Worm (Caenorhabditis elegans) whole organism, L3 larva: ENCODE measurements around the gene clec-128.

Experiments used
- ZK546.5 ChIP-seq: sonication (generic microtip); optimal IDR thresholded peaks from 2 replicates; lab custom pipeline; 2017; ENCODE audit warnings: missing biosample characterization, missing genetic modification characterization
- aly-2 ChIP-seq: fragments of 150-350 bp; optimal IDR thresholded peaks from 2 replicates; lab custom pipeline; 2014; ENCODE audit warnings: missing biosample characterization, missing genetic modification characterization
- eor-1 ChIP-seq, 2 experiments: fragments of 150-350 bp; optimal IDR thresholded peaks; 2 replicates each; lab custom pipeline; 2014 to 2018; ENCODE audit warnings: missing biosample characterization in 2 of 2, missing genetic modification characterization in 2 of 2
- lsy-12 ChIP-seq: sonication (generic microtip); optimal IDR thresholded peaks from 2 replicates; lab custom pipeline; 2016; ENCODE audit warnings: mild to moderate bottlenecking, missing genetic modification characterization, missing compliant biosample characterization
- nhr-11 ChIP-seq: fragments of 150-350 bp; optimal IDR thresholded peaks from 2 replicates; lab custom pipeline; 2014; ENCODE audit warnings: missing biosample characterization, missing genetic modification characterization
- nhr-23 ChIP-seq: fragments of 150-350 bp; optimal IDR thresholded peaks from 2 replicates; lab custom pipeline; 2014; ENCODE audit warnings: missing biosample characterization, missing genetic modification reagents, missing genetic modification characterization
- nhr-77 ChIP-seq: fragments of 150-350 bp; optimal IDR thresholded peaks from 2 replicates; lab custom pipeline; 2014; ENCODE audit warnings: missing biosample characterization, missing genetic modification characterization
- pqm-1 ChIP-seq: fragments of 150-350 bp; optimal IDR thresholded peaks from 2 replicates; lab custom pipeline; 2017; ENCODE audit warnings: missing biosample characterization, missing genetic modification characterization, inconsistent platforms
- snpc-4 ChIP-seq: fragments of 150-350 bp; optimal IDR thresholded peaks from 2 replicates; lab custom pipeline; 2014; ENCODE audit warnings: missing biosample characterization, missing genetic modification characterization
- unc-39 ChIP-seq: sonication (generic microtip); optimal IDR thresholded peaks from 4 replicates; lab custom pipeline; 2017; ENCODE audit warnings: missing biosample characterization, missing genetic modification characterization

- TF ChIP-seq nhr-23 (tag; lab: Kevin White, UChicago) (no peak), lsy-12 (no peak), snpc-4 (no peak), unc-39 (tag; lab: Kevin White, UChicago) (no peak), nhr-77 (no peak), eor-1 (tag; optimal IDR thresholded peaks at IDR 0.05; lab: Kevin White, UChicago) (no peak), ZK546.5 (tag; lab: Kevin White, UChicago) (no peak), pqm-1 (tag; lab: Kevin White, UChicago) (no peak), nhr-11 (tag; lab: Kevin White, UChicago) (no peak), aly-2 (tag; lab: Kevin White, UChicago) (no peak)
Measured at ce11 chrII:3546381-3546931, 24.4 kb downstream of the clec-128 start, which contains the start of gene apd-3.
